Worm (Caenorhabditis elegans): ENCODE data around the gene inx-2.

DNA sequence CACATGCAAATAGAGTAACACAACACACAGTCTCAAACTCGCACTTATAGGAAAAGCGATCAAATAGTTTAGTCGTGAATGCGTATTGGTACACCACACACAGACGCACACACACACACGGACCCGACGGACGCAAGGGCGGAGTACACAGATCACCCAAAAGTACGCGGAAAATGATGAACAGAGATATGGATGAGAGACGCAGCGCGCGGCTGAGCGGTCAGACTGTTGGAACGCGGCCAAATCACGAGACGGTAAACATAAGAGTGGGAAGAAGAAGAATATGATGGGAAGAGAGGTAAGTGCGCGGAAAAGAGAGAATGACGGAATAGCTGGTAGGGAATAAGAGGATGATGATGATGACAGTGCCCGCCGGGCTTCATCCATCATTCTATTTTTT, 48.5 kb downstream of the inx-2 start:
- no peak for TF ChIP-seq hmg-20 (GFP tag; IDR thresholded peaks at IDR 0.05)
- TF ChIP-seq nfya-1 (tag; optimal IDR thresholded peaks at IDR 0.05; ENCODE audit: borderline replicate concordance, insufficient read depth), result no peak
- TF ChIP-seq dpl-1 (GFP tag; optimal IDR thresholded peaks at IDR 0.05), result no peak
- no peak for TF ChIP-seq unc-62 (GFP tag; optimal IDR thresholded peaks at IDR 0.05)
- no peak for TF ChIP-seq snpc-3.4 (tag; optimal IDR thresholded peaks at IDR 0.05)
- TF ChIP-seq egl-18 (GFP tag; IDR thresholded peaks at IDR 0.05), result no peak
- TF ChIP-seq sea-2 (GFP tag; IDR thresholded peaks at IDR 0.05), result no peak
- no peak for TF ChIP-seq T07F8.4 (tag; optimal IDR thresholded peaks at IDR 0.05)
- TF ChIP-seq tbp1 (GFP tag; optimal IDR thresholded peaks at IDR 0.05), result no peak

All from whole organism, young adult.